Worm (Caenorhabditis elegans): ENCODE measurements around the gene T16G12.1.

ce11 chrIII:10027947-10028346 is 21.7 kb downstream of the T16G12.1 start, which contains the start of gene ins-23:
- no peak for TF ChIP-seq T22C8.4 (GFP tag; IDR thresholded peaks at IDR 0.05)
- TF ChIP-seq ztf-29 (GFP tag; IDR thresholded peaks at IDR 0.05) = no peak
- no peak for TF ChIP-seq ztf-23 (GFP tag; IDR thresholded peaks at IDR 0.05)

Data from whole organism, midembryonic.